Worm (Caenorhabditis elegans) whole organism, late embryonic: Measurements from ENCODE around the gene pgl-2.

Source experiments
- C38D4.7 ChIP-seq: fragments of 200-800 bp; sonication (Bioruptor generic); optimal IDR thresholded peaks from 2 replicates; lab custom pipeline; 2018; ENCODE audit warnings: mild to moderate bottlenecking, missing genetic modification characterization, moderate library complexity, missing compliant biosample characterization
- F13H6.1 ChIP-seq: sonication (generic microtip); optimal IDR thresholded peaks from 2 replicates; lab custom pipeline; 2016; ENCODE audit warnings: missing genetic modification characterization, missing compliant biosample characterization
- Y22D7AL.16 ChIP-seq: sonication (generic microtip); optimal IDR thresholded peaks from 2 replicates; lab custom pipeline; 2016; ENCODE audit warnings: missing genetic modification characterization, missing compliant biosample characterization
- ama-1 ChIP-seq: fragments of 150-350 bp; optimal IDR thresholded peaks from 2 replicates; lab custom pipeline; 2014
- ceh-14 ChIP-seq: sonication (generic microtip); optimal IDR thresholded peaks from 2 replicates; lab custom pipeline; 2016; ENCODE audit warnings: missing genotype, missing genetic modification characterization, missing compliant biosample characterization
- ceh-18 ChIP-seq: sonication (generic microtip); optimal IDR thresholded peaks from 2 replicates; lab custom pipeline; 2016; ENCODE audit warnings: missing genetic modification characterization, missing compliant biosample characterization
- ceh-19 ChIP-seq: fragments of 200-800 bp; sonication (Bioruptor generic); optimal IDR thresholded peaks from 2 replicates; lab custom pipeline; 2018; ENCODE audit warnings: mild to moderate bottlenecking, missing genetic modification characterization, missing compliant biosample characterization
- che-1 ChIP-seq: sonication (generic microtip); optimal IDR thresholded peaks from 2 replicates; lab custom pipeline; 2016; ENCODE audit warnings: mild to moderate bottlenecking, missing genetic modification characterization, missing compliant biosample characterization
- dmd-4 ChIP-seq: sonication (generic microtip); optimal IDR thresholded peaks from 2 replicates; lab custom pipeline; 2016; ENCODE audit warnings: borderline replicate concordance, missing genetic modification characterization, missing compliant biosample characterization
- dve-1 ChIP-seq: sonication (generic microtip); optimal IDR thresholded peaks from 2 replicates; lab custom pipeline; 2017; ENCODE audit warnings: antibody characterized with exemption, mild to moderate bottlenecking, missing genetic modification characterization, missing compliant biosample characterization
- elt-2 ChIP-seq: sonication (generic microtip); optimal IDR thresholded peaks from 2 replicates; lab custom pipeline; 2016; ENCODE audit warnings: missing genetic modification reagents, missing genetic modification characterization, missing compliant biosample characterization
- elt-4 ChIP-seq: sonication (generic microtip); optimal IDR thresholded peaks from 2 replicates; lab custom pipeline; 2016; ENCODE audit warnings: missing genetic modification characterization, missing compliant biosample characterization
- ets-4 ChIP-seq: sonication (generic microtip); optimal IDR thresholded peaks from 2 replicates; lab custom pipeline; 2016; ENCODE audit warnings: missing genetic modification characterization, missing compliant biosample characterization
- eyg-1 ChIP-seq: sonication (generic microtip); optimal IDR thresholded peaks from 2 replicates; lab custom pipeline; 2016; ENCODE audit warnings: missing genotype, missing genetic modification characterization, missing compliant biosample characterization
- fax-1 ChIP-seq: sonication (generic microtip); optimal IDR thresholded peaks from 2 replicates; lab custom pipeline; 2016; ENCODE audit warnings: missing genotype, missing genetic modification characterization, missing compliant biosample characterization
- fkh-10 ChIP-seq: fragments of 150-350 bp; optimal IDR thresholded peaks from 2 replicates; lab custom pipeline; 2014; ENCODE audit warnings: missing biosample characterization, missing genetic modification reagents, missing genetic modification characterization
- fkh-6 ChIP-seq: sonication (generic microtip); optimal IDR thresholded peaks from 2 replicates; lab custom pipeline; 2016; ENCODE audit warnings: missing genetic modification characterization, missing compliant biosample characterization
- hlh-15 ChIP-seq: sonication (generic microtip); optimal IDR thresholded peaks from 2 replicates; lab custom pipeline; 2016; ENCODE audit warnings: missing genetic modification characterization, missing compliant biosample characterization
- hlh-30 ChIP-seq: sonication (generic microtip); optimal IDR thresholded peaks from 2 replicates; lab custom pipeline; 2017; ENCODE audit warnings: antibody characterized with exemption, missing genetic modification characterization, missing compliant biosample characterization; ENCODE audit not compliant: insufficient read depth
- nhr-11 ChIP-seq: fragments of 150-350 bp; optimal IDR thresholded peaks from 2 replicates; lab custom pipeline; 2014; ENCODE audit warnings: missing biosample characterization, missing genetic modification characterization
- pat-9 ChIP-seq: fragments of 200-800 bp; sonication (Bioruptor generic); optimal IDR thresholded peaks from 2 replicates; lab custom pipeline; 2018; ENCODE audit warnings: mild to moderate bottlenecking, missing genetic modification characterization, moderate library complexity, missing compliant biosample characterization
- pax-1 ChIP-seq: fragments of 150-350 bp; optimal IDR thresholded peaks from 2 replicates; lab custom pipeline; 2014; ENCODE audit warnings: missing biosample characterization, missing genetic modification characterization
- ref-2 ChIP-seq: sonication (generic microtip); optimal IDR thresholded peaks from 2 replicates; lab custom pipeline; 2016; ENCODE audit warnings: missing genetic modification characterization, missing compliant biosample characterization
- rnt-1 ChIP-seq: sonication (generic microtip); optimal IDR thresholded peaks from 2 replicates; lab custom pipeline; 2016; ENCODE audit warnings: missing genetic modification characterization, missing compliant biosample characterization
- sox-2 ChIP-seq: fragments of 200-800 bp; sonication (Bioruptor generic); IDR thresholded peaks from 2 replicates; pipeline ENCODE4 v1.3.6; 2022; ENCODE audit warnings: missing genetic modification reagents, missing genetic modification characterization, missing compliant biosample characterization
- tbx-7 ChIP-seq: sonication (generic microtip); optimal IDR thresholded peaks from 2 replicates; lab custom pipeline; 2016; ENCODE audit warnings: missing genotype, missing genetic modification characterization, missing compliant biosample characterization
- unc-42 ChIP-seq: sonication (generic microtip); optimal IDR thresholded peaks from 2 replicates; lab custom pipeline; 2016; ENCODE audit warnings: missing genotype, missing genetic modification characterization, missing compliant biosample characterization
- unc-55 ChIP-seq: sonication (generic microtip); optimal IDR thresholded peaks from 2 replicates; lab custom pipeline; 2017; ENCODE audit warnings: missing biosample characterization, missing genetic modification reagents, missing genetic modification characterization
- ztf-16 ChIP-seq: sonication (generic microtip); optimal IDR thresholded peaks from 2 replicates; lab custom pipeline; 2017; ENCODE audit warnings: missing genetic modification characterization, missing compliant biosample characterization

pgl-2 gene

DNA sequence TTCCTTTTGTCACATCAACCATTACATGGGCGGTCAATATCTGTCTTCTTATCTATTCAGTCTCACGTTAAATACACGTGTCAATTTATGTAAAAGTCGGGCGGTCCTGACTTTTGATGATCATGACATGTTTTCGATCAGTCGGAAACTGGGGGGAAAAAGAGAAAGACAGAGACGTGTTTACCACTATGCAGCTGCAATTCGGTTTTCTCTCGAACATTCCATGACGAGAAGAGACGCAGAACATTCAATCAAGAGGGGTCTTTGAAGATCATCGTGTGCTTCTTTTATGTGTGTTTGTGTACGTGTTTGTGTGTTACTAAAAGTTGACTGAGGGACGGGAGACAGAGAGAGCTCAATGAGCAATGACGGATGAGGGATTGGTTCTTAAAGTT is 16.9 kb downstream of the pgl-2 start (continued):
- peak; percentile 72 for TF ChIP-seq F13H6.1 (tag; lab: Kevin White, UChicago)
- TF ChIP-seq dve-1 (tag; lab: Kevin White, UChicago), result peak; percentile 62
- peak; percentile 10 for TF ChIP-seq ztf-16 (tag; lab: Kevin White, UChicago)
- TF ChIP-seq fkh-6, result no peak
- TF ChIP-seq, all 69 proteins: peak for 14

DNA sequence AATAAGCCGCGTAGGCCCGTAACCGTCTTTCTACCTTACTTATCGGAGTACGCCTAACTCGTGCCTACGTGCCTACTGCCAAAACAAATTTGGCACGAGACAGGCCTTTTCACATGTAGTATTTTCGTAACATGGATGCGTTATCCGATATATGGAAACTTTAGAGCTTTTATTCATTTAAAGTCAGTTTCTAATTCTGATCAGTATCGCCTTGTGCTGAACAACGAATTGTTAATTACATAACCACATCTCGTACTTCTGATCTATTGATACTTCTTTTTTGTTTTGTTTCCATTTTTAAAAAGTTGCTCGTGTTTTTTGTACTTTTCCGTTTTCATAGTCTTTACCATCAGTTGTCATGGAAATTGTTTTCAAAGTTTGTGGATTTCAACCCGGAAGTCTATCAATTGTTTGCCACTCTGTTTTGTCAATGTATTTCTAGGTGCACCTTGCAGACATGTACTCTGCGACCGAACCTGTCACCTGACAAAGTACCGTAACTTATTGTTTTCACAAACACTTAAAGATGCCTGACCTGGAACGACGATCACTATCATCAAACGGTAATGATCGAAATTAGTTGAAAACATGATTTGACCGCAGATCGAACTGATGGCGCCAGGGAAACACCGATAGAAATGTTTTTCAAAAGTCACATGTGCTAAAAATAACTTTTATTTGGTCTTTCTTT is 17.4 kb downstream of the pgl-2 start:
- TF ChIP-seq unc-55 (GFP tag; lab: Kevin White, UChicago) (no peak), ama-1 (no peak), hlh-15 (tag; lab: Kevin White, UChicago) (no peak), ceh-18 (tag; lab: Kevin White, UChicago) (no peak), pat-9 (tag; lab: Kevin White, UChicago) (no peak), tbx-7 (no peak), hlh-30 (tag; lab: Kevin White, UChicago) (no peak), che-1 (tag; lab: Kevin White, UChicago) (no peak), fax-1 (tag; lab: Kevin White, UChicago) (no peak), elt-2 (tag; lab: Kevin White, UChicago) (no peak), fkh-10 (GFP tag; lab: Kevin White, UChicago) (no peak), pax-1 (tag; lab: Kevin White, UChicago) (no peak), elt-4 (no peak), ceh-14 (tag; lab: Kevin White, UChicago) (no peak), sox-2 (GFP tag; lab: Robert Waterston, UW) (no peak)

DNA sequence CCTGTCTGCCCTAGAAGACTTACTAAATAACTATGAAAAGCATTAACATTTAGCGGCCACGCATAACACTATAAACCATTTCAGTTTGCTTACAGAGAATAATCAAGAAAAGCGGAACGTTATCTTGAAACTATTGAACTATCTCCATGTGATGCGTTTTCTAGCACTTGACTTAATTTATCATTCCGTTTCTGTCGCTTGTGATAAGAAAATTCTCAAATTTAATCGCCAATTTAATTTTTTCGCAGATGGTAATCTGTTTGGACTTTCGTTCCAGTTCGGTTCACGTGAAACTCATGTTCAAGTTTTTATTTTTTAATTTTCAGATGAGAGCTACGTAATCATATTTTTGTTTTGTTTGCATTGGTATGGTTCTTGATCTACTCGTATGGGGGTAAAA is 18.3 kb downstream of the pgl-2 start:
- TF ChIP-seq elt-2 (tag; lab: Kevin White, UChicago) (peak; percentile 81), rnt-1 (tag; lab: Kevin White, UChicago) (no peak), sox-2 (GFP tag; lab: Robert Waterston, UW) (no peak)

DNA sequence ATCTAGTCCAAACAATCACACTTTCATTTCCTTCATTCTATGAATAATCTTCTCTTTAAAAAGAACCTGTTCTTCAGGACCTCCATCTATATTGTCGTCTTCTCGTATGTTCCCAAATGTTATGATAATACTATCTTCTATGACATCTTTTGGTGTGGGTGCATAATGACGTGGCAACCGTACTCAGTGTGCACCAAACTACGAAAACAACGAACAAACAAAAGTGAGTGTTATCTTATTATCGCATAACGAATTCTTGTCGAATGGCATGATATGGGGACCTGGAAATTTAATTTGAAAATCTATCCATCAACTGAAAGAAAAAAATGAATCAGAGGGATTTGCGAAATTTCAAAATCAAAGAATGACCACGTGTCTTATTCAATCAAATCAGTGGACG is 19.2 kb downstream of the pgl-2 start:
- TF ChIP-seq ref-2 (tag; lab: Kevin White, UChicago), result no peak
- no peak for TF ChIP-seq ets-4 (tag; lab: Kevin White, UChicago)
- peak; percentile 67 for TF ChIP-seq elt-2 (tag; lab: Kevin White, UChicago)
- no peak for TF ChIP-seq unc-42

DNA sequence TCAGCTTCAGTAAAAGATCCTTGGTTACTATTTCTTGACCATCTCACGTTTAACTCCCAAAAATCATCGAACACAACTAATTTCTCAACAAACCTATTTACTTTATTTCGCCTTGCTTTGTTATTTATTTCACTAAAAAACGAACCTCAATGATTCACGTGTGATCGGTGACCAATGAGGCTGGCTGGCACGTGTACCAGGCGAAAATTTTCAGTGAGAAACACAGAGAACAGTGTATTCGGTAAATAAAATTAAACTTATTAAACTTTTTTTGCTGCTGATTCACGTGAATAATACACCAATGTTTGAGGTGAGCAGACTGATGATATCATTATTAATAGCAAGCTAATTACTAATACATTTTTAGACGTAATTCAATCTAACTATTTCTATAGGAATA is 19.8 kb downstream of the pgl-2 start:
- TF ChIP-seq F13H6.1 (tag; lab: Kevin White, UChicago) (no peak), ceh-19 (GFP tag; lab: Kevin White, UChicago) (no peak), rnt-1 (tag; lab: Kevin White, UChicago) (no peak), eyg-1 (tag; lab: Kevin White, UChicago) (no peak), ref-2 (tag; lab: Kevin White, UChicago) (no peak), C38D4.7 (no peak)

DNA sequence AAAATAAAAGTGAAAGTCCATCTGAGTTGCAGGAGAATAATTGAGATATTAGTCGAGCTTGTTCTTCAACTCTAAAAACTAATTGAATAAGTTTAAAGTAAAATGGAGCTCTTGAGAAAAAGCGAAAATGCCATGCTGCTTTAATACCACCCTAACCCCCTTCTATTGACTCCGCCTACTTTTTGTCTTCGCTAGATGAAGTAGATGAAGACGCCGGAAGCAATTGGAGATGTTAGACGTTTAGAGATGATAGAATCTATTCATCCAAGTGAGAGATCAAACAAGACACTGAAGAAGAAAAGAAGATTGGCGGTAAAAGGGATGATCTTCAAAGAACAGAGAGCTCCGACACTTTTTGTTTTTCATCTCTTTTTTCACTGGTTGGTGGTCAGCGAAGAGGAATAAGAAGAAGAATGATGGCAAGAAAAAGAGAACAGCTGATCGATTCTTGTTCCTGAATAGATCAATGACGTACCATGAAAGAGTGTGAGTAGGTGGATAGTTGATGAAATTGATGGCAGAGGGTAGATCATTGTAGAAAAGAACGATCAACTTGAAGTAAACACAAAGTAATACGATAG is 20.7 kb downstream of the pgl-2 start:
- TF ChIP-seq Y22D7AL.16 (tag; lab: Kevin White, UChicago), result no peak
- no peak for TF ChIP-seq dmd-4
- TF ChIP-seq nhr-11, result no peak
- no peak for TF ChIP-seq rnt-1 (tag; lab: Kevin White, UChicago)
- TF ChIP-seq, all 69 proteins: peak for 0
